Fruit fly (Drosophila melanogaster) whole organism, embryonic: ENCODE results near the gene CG9643.
A peak's percentile ranks its signal among the peaks of the same experiment; 100 is the strongest.

ENCODE experiments used
- B-H2 ChIP-seq: fragments of 200-800 bp; sonication (Bioruptor generic); optimal IDR thresholded peaks from 2 replicates; lab custom pipeline; 2018; ENCODE audit warnings: missing biosample characterization, mild to moderate bottlenecking, missing genetic modification characterization
- CG10209 ChIP-seq: fragments of 200-800 bp; sonication (Bioruptor generic); optimal IDR thresholded peaks from 3 replicates; lab custom pipeline; 2017; ENCODE audit warnings: missing biosample characterization, mild to moderate bottlenecking, missing genetic modification characterization, missing genetic modification reagents
- CG10274 ChIP-seq: fragments of 200-800 bp; sonication (Bioruptor generic); optimal IDR thresholded peaks from 3 replicates; lab custom pipeline; 2017; ENCODE audit warnings: missing biosample characterization, mild to moderate bottlenecking, missing genetic modification characterization
- CG10462 ChIP-seq: fragments of 200-800 bp; sonication (Bioruptor generic); optimal IDR thresholded peaks from 2 replicates; lab custom pipeline; 2016; ENCODE audit warnings: missing biosample characterization, missing genetic modification characterization
- CG12236 ChIP-seq: fragments of 200-800 bp; sonication (Bioruptor generic); optimal IDR thresholded peaks from 2 replicates; lab custom pipeline; 2016; ENCODE audit warnings: missing biosample characterization, missing genetic modification characterization
- CG12659 ChIP-seq: fragments of 200-800 bp; sonication (Bioruptor generic); optimal IDR thresholded peaks from 3 replicates; lab custom pipeline; 2017; ENCODE audit warnings: mild to moderate bottlenecking, missing biosample characterization, missing genetic modification reagents, missing genetic modification characterization
- CG13624 ChIP-seq: fragments of 200-800 bp; sonication (Bioruptor generic); optimal IDR thresholded peaks from 2 replicates; lab custom pipeline; 2016; ENCODE audit warnings: missing biosample characterization, missing genetic modification characterization
- CG13894 ChIP-seq: fragments of 200-800 bp; sonication (Bioruptor generic); optimal IDR thresholded peaks from 3 replicates; lab custom pipeline; 2018; ENCODE audit warnings: missing biosample characterization, mild to moderate bottlenecking, missing genetic modification characterization, moderate library complexity
- CG14965 ChIP-seq: fragments of 200-800 bp; sonication (Bioruptor generic); optimal IDR thresholded peaks from 2 replicates; lab custom pipeline; 2016; ENCODE audit warnings: missing biosample characterization, missing genetic modification characterization, borderline replicate concordance
- CG15479 ChIP-seq: fragments of 200-800 bp; sonication (Bioruptor generic); optimal IDR thresholded peaks from 3 replicates; lab custom pipeline; 2019; ENCODE audit warnings: missing biosample characterization, mild to moderate bottlenecking, missing genetic modification characterization, moderate library complexity
- CG15514 ChIP-seq: fragments of 200-800 bp; sonication (Bioruptor generic); optimal IDR thresholded peaks from 3 replicates; lab custom pipeline; 2017; ENCODE audit warnings: missing biosample characterization, missing genetic modification characterization, mild to moderate bottlenecking, moderate library complexity, missing genetic modification reagents
- CG16813 ChIP-seq: fragments of 200-800 bp; sonication (Bioruptor generic); IDR thresholded peaks from 3 replicates; pipeline ENCODE4 v1.3.6; 2022; ENCODE audit warnings: missing biosample characterization, missing genetic modification characterization; ENCODE audit not compliant: partially characterized antibody
- CG18476 ChIP-seq: fragments of 200-800 bp; sonication (Bioruptor generic); optimal IDR thresholded peaks from 2 replicates; lab custom pipeline; 2016; ENCODE audit warnings: missing biosample characterization, mild to moderate bottlenecking, missing genetic modification characterization
- CG18599 ChIP-seq: fragments of 200-800 bp; sonication (Bioruptor generic); optimal IDR thresholded peaks from 3 replicates; lab custom pipeline; 2017; ENCODE audit warnings: missing biosample characterization, missing genetic modification characterization, mild to moderate bottlenecking, moderate library complexity, missing genetic modification reagents
- CG2129 ChIP-seq: fragments of 200-800 bp; sonication (Bioruptor generic); IDR thresholded peaks from 2 replicates; pipeline ENCODE4 v1.3.6; 2022; ENCODE audit warnings: missing biosample characterization, missing genetic modification characterization; ENCODE audit not compliant: partially characterized antibody
- CG2202 ChIP-seq: fragments of 200-800 bp; sonication (Bioruptor generic); optimal IDR thresholded peaks from 2 replicates; lab custom pipeline; 2018; ENCODE audit warnings: missing biosample characterization, mild to moderate bottlenecking, missing genetic modification characterization
- CG31365 ChIP-seq: fragments of 200-800 bp; sonication (Bioruptor generic); optimal IDR thresholded peaks from 2 replicates; lab custom pipeline; 2018; ENCODE audit warnings: missing biosample characterization, mild to moderate bottlenecking, missing genetic modification characterization
- CG32772 ChIP-seq: fragments of 200-800 bp; sonication (Bioruptor generic); IDR thresholded peaks from 2 replicates; pipeline ENCODE4 v1.3.6; 2022; ENCODE audit warnings: missing biosample characterization, missing genetic modification characterization
- CG33213 ChIP-seq: fragments of 200-800 bp; sonication (Bioruptor generic); optimal IDR thresholded peaks from 3 replicates; lab custom pipeline; 2016; ENCODE audit warnings: missing biosample characterization, missing genetic modification characterization
- CG3847 ChIP-seq: fragments of 200-800 bp; sonication (Bioruptor generic); IDR thresholded peaks from 2 replicates; pipeline ENCODE4 v1.3.6; 2022; ENCODE audit warnings: missing biosample characterization, missing genetic modification characterization
- CG3995 ChIP-seq: fragments of 200-800 bp; sonication (Bioruptor generic); optimal IDR thresholded peaks from 3 replicates; lab custom pipeline; 2016; ENCODE audit warnings: missing biosample characterization, missing genetic modification characterization
- CG4328 ChIP-seq: fragments of 200-800 bp; sonication (Bioruptor generic); optimal IDR thresholded peaks from 3 replicates; lab custom pipeline; 2017; ENCODE audit warnings: missing biosample characterization, missing genetic modification reagents, missing genetic modification characterization
- CG4360 ChIP-seq: fragments of 200-800 bp; sonication (Bioruptor generic); IDR thresholded peaks from 2 replicates; pipeline ENCODE4 v1.3.6; 2022; ENCODE audit warnings: missing biosample characterization, missing genetic modification characterization
- CG4707 ChIP-seq: fragments of 200-800 bp; sonication (Bioruptor generic); optimal IDR thresholded peaks from 2 replicates; lab custom pipeline; 2018; ENCODE audit warnings: missing biosample characterization, mild to moderate bottlenecking, missing genetic modification characterization, moderate library complexity
- CG6791 ChIP-seq: fragments of 200-800 bp; sonication (Bioruptor generic); IDR thresholded peaks from 3 replicates; pipeline ENCODE4 v1.3.6; 2022; ENCODE audit warnings: missing biosample characterization, missing genetic modification characterization; ENCODE audit not compliant: partially characterized antibody
- CG7839 ChIP-seq: fragments of 200-800 bp; sonication (Bioruptor generic); optimal IDR thresholded peaks from 3 replicates; lab custom pipeline; 2018; ENCODE audit warnings: missing biosample characterization, mild to moderate bottlenecking, missing genetic modification characterization, moderate library complexity
- CkIIα-i1 ChIP-seq: fragments of 200-800 bp; sonication (Bioruptor generic); IDR thresholded peaks from 2 replicates; pipeline ENCODE4 v1.3.6; 2022; ENCODE audit warnings: missing biosample characterization, missing genetic modification characterization
- HLH3B ChIP-seq: fragments of 200-800 bp; sonication (Bioruptor generic); IDR thresholded peaks from 2 replicates; pipeline ENCODE4 v1.3.6; 2022; ENCODE audit warnings: missing biosample characterization, missing genetic modification characterization
- Med ChIP-seq: fragments of 200-800 bp; sonication (Bioruptor generic); peaks from one replicate; lab custom pipeline; 2016; ENCODE audit warnings: missing biosample characterization, missing genetic modification characterization, mild to moderate bottlenecking, inconsistent platforms, moderate library complexity
- Myb ChIP-seq: fragments of 200-800 bp; sonication (Bioruptor generic); optimal IDR thresholded peaks from 2 replicates; lab custom pipeline; 2016; ENCODE audit warnings: missing biosample characterization, missing genetic modification characterization
- Neu2 ChIP-seq: fragments of 200-800 bp; sonication (Bioruptor generic); optimal IDR thresholded peaks from 3 replicates; lab custom pipeline; 2016; ENCODE audit warnings: missing biosample characterization, missing genetic modification characterization, borderline replicate concordance
- PHDP ChIP-seq: fragments of 200-800 bp; sonication (Bioruptor generic); optimal IDR thresholded peaks from 3 replicates; lab custom pipeline; 2018; ENCODE audit warnings: missing biosample characterization, mild to moderate bottlenecking, missing genetic modification characterization, moderate library complexity
- Poxn ChIP-seq: fragments of 200-800 bp; sonication (Bioruptor generic); IDR thresholded peaks from 2 replicates; pipeline ENCODE4 v1.3.6; 2022; ENCODE audit warnings: missing biosample characterization, missing genetic modification characterization
- Sry-δ ChIP-seq: fragments of 200-800 bp; sonication (Bioruptor generic); optimal IDR thresholded peaks from 2 replicates; lab custom pipeline; 2016; ENCODE audit warnings: missing biosample characterization, missing genetic modification characterization
- Tbp ChIP-seq: fragments of >200 bp; optimal IDR thresholded peaks from 2 replicates; lab custom pipeline; 2018; ENCODE audit warnings: missing biosample characterization, missing genetic modification characterization
- bbx ChIP-seq: fragments of 200-800 bp; sonication (Bioruptor generic); IDR thresholded peaks from 2 replicates; pipeline ENCODE4 v1.3.6; 2022; ENCODE audit warnings: missing biosample characterization, missing genetic modification characterization; ENCODE audit not compliant: partially characterized antibody
- bigmax ChIP-seq: fragments of 200-800 bp; sonication (Bioruptor generic); optimal IDR thresholded peaks from 2 replicates; lab custom pipeline; 2018; ENCODE audit warnings: missing biosample characterization, mild to moderate bottlenecking, missing genetic modification characterization
- da ChIP-seq: fragments of 200-800 bp; sonication (Bioruptor generic); optimal IDR thresholded peaks from 2 replicates; lab custom pipeline; 2016; ENCODE audit warnings: missing biosample characterization, missing genetic modification characterization
- dimm ChIP-seq: fragments of 200-800 bp; sonication (Bioruptor generic); IDR thresholded peaks from 2 replicates; pipeline ENCODE4 v1.3.6; 2022; ENCODE audit warnings: missing biosample characterization, missing genetic modification characterization
- eve ChIP-seq, 2 experiments: fragments of >200 bp; optimal IDR thresholded peaks; 2 replicates each; lab custom pipeline; 2017; ENCODE audit warnings: missing biosample characterization in 2 of 2, missing genetic modification characterization in 2 of 2
- ewg ChIP-seq: fragments of 200-800 bp; sonication (Bioruptor generic); optimal IDR thresholded peaks from 3 replicates; lab custom pipeline; 2017; ENCODE audit warnings: mild to moderate bottlenecking, missing biosample characterization, missing genetic modification reagents, missing genetic modification characterization
- eyg ChIP-seq: fragments of 200-800 bp; sonication (Bioruptor generic); optimal IDR thresholded peaks from 3 replicates; lab custom pipeline; 2016; ENCODE audit warnings: missing biosample characterization, missing genetic modification characterization
- gem ChIP-seq: fragments of 200-800 bp; sonication (Bioruptor generic); optimal IDR thresholded peaks from 2 replicates; lab custom pipeline; 2019; ENCODE audit warnings: missing biosample characterization, mild to moderate bottlenecking, missing genetic modification characterization, moderate library complexity
- gsb ChIP-seq: fragments of 200-800 bp; sonication (Bioruptor generic); IDR thresholded peaks from 2 replicates; pipeline ENCODE4 v1.3.6; 2022; ENCODE audit warnings: missing biosample characterization, missing genetic modification characterization
- inv ChIP-seq: fragments of 200-800 bp; sonication (Bioruptor generic); IDR thresholded peaks from 2 replicates; pipeline ENCODE4 v1.3.6; 2022; ENCODE audit warnings: missing biosample characterization, missing genetic modification characterization; ENCODE audit not compliant: partially characterized antibody
- lmd ChIP-seq: fragments of 200-800 bp; sonication (Bioruptor generic); IDR thresholded peaks from 2 replicates; pipeline ENCODE4 v1.3.6; 2022; ENCODE audit warnings: missing biosample characterization, missing genetic modification characterization
- pnt ChIP-seq: fragments of 200-800 bp; sonication (Bioruptor generic); optimal IDR thresholded peaks from 3 replicates; lab custom pipeline; 2016; ENCODE audit warnings: missing biosample characterization, missing genetic modification characterization
- pzg ChIP-seq: fragments of 200-800 bp; sonication (Bioruptor generic); optimal IDR thresholded peaks from 3 replicates; lab custom pipeline; 2018; ENCODE audit warnings: missing biosample characterization, mild to moderate bottlenecking, missing genetic modification characterization, moderate library complexity
- sim ChIP-seq: fragments of 200-800 bp; sonication (Bioruptor generic); IDR thresholded peaks from 2 replicates; pipeline ENCODE4 v1.3.6; 2022; ENCODE audit warnings: missing biosample characterization, missing genetic modification characterization
- sob ChIP-seq: fragments of 200-800 bp; sonication (Bioruptor generic); IDR thresholded peaks from 2 replicates; pipeline ENCODE4 v1.3.6; 2022; ENCODE audit warnings: missing biosample characterization, missing genetic modification characterization
- ttk ChIP-seq: fragments of 200-800 bp; sonication (Bioruptor generic); IDR thresholded peaks from 2 replicates; pipeline ENCODE4 v2.1.2; 2022; ENCODE audit warnings: missing biosample characterization, missing genetic modification characterization

CG9643 gene

DNA sequence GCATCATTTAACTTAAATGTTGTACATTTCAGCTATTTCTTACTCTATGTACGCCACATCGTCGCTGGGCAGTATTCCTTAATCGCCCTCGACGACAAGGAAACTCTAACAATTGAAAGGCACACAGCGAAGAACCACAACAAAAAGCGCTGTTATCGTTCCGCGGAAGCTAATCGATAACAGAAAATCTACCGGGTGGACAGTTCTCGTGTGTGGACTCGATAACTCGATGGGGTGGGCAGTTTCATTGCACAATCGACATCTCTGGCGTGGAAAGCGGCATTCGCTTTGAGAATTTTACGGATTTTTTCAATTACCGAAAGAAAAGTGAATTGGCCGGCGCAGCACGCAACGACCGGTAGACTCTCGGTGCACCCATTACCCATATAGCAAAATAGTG, 43.9 kb upstream of the CG9643 start, which contains the start of the genes alpha4GT1 and Prp40 (continued):
- TF ChIP-seq CG2129 (GFP tag; lab: Robert Waterston, UW) (0 out of 2 replicates have a peak, but pooled peaks have one; percentile 16), gsb (GFP tag; lab: Robert Waterston, UW) (no peak), CG12236 (GFP tag; lab: Kevin White, UChicago) (no peak), CG12659 (GFP tag; lab: Kevin White, UChicago) (peak; percentile 54), CG15479 (GFP tag; lab: Kevin White, UChicago) (peak; percentile 20), Med (GFP tag; lab: Kevin White, UChicago) (peak; percentile 39), CkIIα-i1 (GFP tag; lab: Robert Waterston, UW) (no peak), Sry-δ (peak; percentile 78), CG4360 (peak; percentile 77; the same call in 1 of the 2 replicates), CG7839 (no peak), eyg (GFP tag; lab: Kevin White, UChicago) (no peak), CG31365 (tag; lab: Kevin White, UChicago) (no peak), Tbp (no peak), CG18599 (GFP tag; lab: Kevin White, UChicago) (no peak), CG18476 (GFP tag; lab: Kevin White, UChicago) (no peak), PHDP (no peak), ewg (no peak), CG13894 (tag; lab: Kevin White, UChicago) (no peak), CG14965 (no peak), CG32772 (no peak), CG10209 (GFP tag; lab: Kevin White, UChicago) (no peak), CG10462 (GFP tag; lab: Kevin White, UChicago) (no peak), dimm (GFP tag; lab: Robert Waterston, UW) (no peak), B-H2 (GFP tag; lab: Kevin White, UChicago) (no peak), bigmax (GFP tag; lab: Kevin White, UChicago) (no peak), CG15514 (peak; percentile 91), CG4707 (no peak), Neu2 (GFP tag; lab: Kevin White, UChicago) (no peak), Myb (GFP tag; lab: Kevin White, UChicago) (peak; percentile 43), pzg (peak; percentile 81), HLH3B (GFP tag; lab: Robert Waterston, UW) (no peak), da (no peak), gem (tag; lab: Kevin White, UChicago) (no peak), ttk (no peak), Poxn (GFP tag; lab: Robert Waterston, UW) (no peak), lmd (GFP tag; lab: Robert Waterston, UW) (no peak), CG3847 (GFP tag; lab: Robert Waterston, UW) (no peak), CG33213 (no peak), sim (GFP tag; lab: Robert Waterston, UW) (no peak), eve (GFP tag; optimal IDR thresholded peaks at IDR 0.05; lab: Kevin White, UChicago) (no peak), CG4328 (GFP tag; lab: Kevin White, UChicago) (no peak), CG3995 (GFP tag; lab: Kevin White, UChicago) (peak; percentile 39), CG6791 (GFP tag; lab: Robert Waterston, UW) (peak; percentile 91), CG16813 (GFP tag; lab: Robert Waterston, UW) (peak; percentile 81), CG2202 (tag; lab: Kevin White, UChicago) (no peak), CG10274 (GFP tag; lab: Kevin White, UChicago) (no peak), bbx (GFP tag; lab: Robert Waterston, UW) (peak; percentile 89), sob (no peak), inv (GFP tag; lab: Robert Waterston, UW) (peak; percentile 69), pnt (GFP tag; lab: Kevin White, UChicago) (no peak), CG13624 (GFP tag; lab: Kevin White, UChicago) (peak; percentile 17)
